Fruit fly (Drosophila melanogaster) whole organism, embryonic: Measurements from ENCODE around the gene CG11768.

ENCODE experiments used
- Ada2b ChIP-seq: fragments of 200-800 bp; sonication (Bioruptor generic); IDR thresholded peaks from 2 replicates; pipeline ENCODE4 v1.3.6; 2022; ENCODE audit warnings: missing biosample characterization, missing genetic modification characterization
- Atf-2 ChIP-seq: fragments of 200-800 bp; sonication (Bioruptor generic); optimal IDR thresholded peaks from 2 replicates; lab custom pipeline; 2016; ENCODE audit warnings: missing biosample characterization, missing genetic modification characterization
- Atf6 ChIP-seq: fragments of 200-800 bp; sonication (Bioruptor generic); IDR thresholded peaks from 2 replicates; pipeline ENCODE4 v1.3.6; 2022; ENCODE audit warnings: missing biosample characterization, missing genetic modification characterization
- CG10267 ChIP-seq: fragments of 200-800 bp; sonication (Bioruptor generic); optimal IDR thresholded peaks from 2 replicates; lab custom pipeline; 2018; ENCODE audit warnings: missing biosample characterization, mild to moderate bottlenecking, missing genetic modification characterization, moderate library complexity
- CG10321 ChIP-seq: fragments of 200-800 bp; sonication (Bioruptor generic); IDR thresholded peaks from 2 replicates; pipeline ENCODE4 v1.3.6; 2022; ENCODE audit warnings: missing biosample characterization, missing genetic modification characterization
- CG16779 ChIP-seq: fragments of 200-800 bp; sonication (Bioruptor generic); IDR thresholded peaks from 2 replicates; pipeline ENCODE4 v1.3.6; 2022; ENCODE audit warnings: missing biosample characterization, missing genetic modification characterization
- CG16813 ChIP-seq: fragments of 200-800 bp; sonication (Bioruptor generic); IDR thresholded peaks from 3 replicates; pipeline ENCODE4 v1.3.6; 2022; ENCODE audit warnings: missing biosample characterization, missing genetic modification characterization; ENCODE audit not compliant: partially characterized antibody
- CG17361 ChIP-seq: fragments of 200-800 bp; sonication (Bioruptor generic); IDR thresholded peaks from 3 replicates; pipeline ENCODE4 v1.3.6; 2022; ENCODE audit warnings: missing biosample characterization, missing genetic modification characterization
- CG2116 ChIP-seq: fragments of 200-800 bp; sonication (Bioruptor generic); optimal IDR thresholded peaks from 3 replicates; lab custom pipeline; 2018; ENCODE audit warnings: missing biosample characterization, mild to moderate bottlenecking, missing genetic modification characterization
- CG2712 ChIP-seq: fragments of 200-800 bp; optimal IDR thresholded peaks from 3 replicates; lab custom pipeline; 2019; ENCODE audit warnings: missing biosample characterization, mild to moderate bottlenecking, missing genetic modification characterization, moderate library complexity
- CG2889 ChIP-seq: fragments of 200-800 bp; sonication (Bioruptor generic); IDR thresholded peaks from 3 replicates; pipeline ENCODE4 v1.3.6; 2022; ENCODE audit warnings: missing biosample characterization, missing genetic modification characterization
- CG30020 ChIP-seq: fragments of 200-800 bp; optimal IDR thresholded peaks from 2 replicates; lab custom pipeline; 2019; ENCODE audit warnings: missing biosample characterization, mild to moderate bottlenecking, missing genetic modification characterization, moderate library complexity
- CG30403 ChIP-seq: fragments of 200-800 bp; sonication (Bioruptor generic); optimal IDR thresholded peaks from 3 replicates; lab custom pipeline; 2016; ENCODE audit warnings: missing biosample characterization, missing genetic modification characterization
- CG31441 ChIP-seq: fragments of 200-800 bp; sonication (Bioruptor generic); IDR thresholded peaks from 2 replicates; pipeline ENCODE4 v1.3.6; 2022; ENCODE audit warnings: missing biosample characterization, missing genetic modification characterization
- CG3726 ChIP-seq: fragments of 200-800 bp; sonication (Bioruptor generic); IDR thresholded peaks from 3 replicates; pipeline ENCODE4, ENCODE4 v1.3.6; 2022; ENCODE audit warnings: missing biosample characterization, missing genetic modification characterization
- CG4424 ChIP-seq: fragments of 200-800 bp; sonication (Bioruptor generic); optimal IDR thresholded peaks from 3 replicates; lab custom pipeline; 2016; ENCODE audit warnings: missing biosample characterization, missing genetic modification characterization
- CG4707 ChIP-seq: fragments of 200-800 bp; sonication (Bioruptor generic); optimal IDR thresholded peaks from 2 replicates; lab custom pipeline; 2018; ENCODE audit warnings: missing biosample characterization, mild to moderate bottlenecking, missing genetic modification characterization, moderate library complexity
- CG5245 ChIP-seq: fragments of 200-800 bp; sonication (Bioruptor generic); optimal IDR thresholded peaks from 3 replicates; lab custom pipeline; 2016; ENCODE audit warnings: missing biosample characterization, missing genetic modification characterization
- CG6272 ChIP-seq: fragments of 200-800 bp; sonication (Bioruptor generic); IDR thresholded peaks from 2 replicates; pipeline ENCODE4 v1.3.6; 2022; ENCODE audit warnings: missing biosample characterization, missing genetic modification characterization
- CG7372 ChIP-seq: fragments of 200-800 bp; sonication (Bioruptor generic); IDR thresholded peaks from 2 replicates; pipeline ENCODE4 v1.3.6; 2022; ENCODE audit warnings: missing biosample characterization, missing genetic modification characterization
- CG7963 ChIP-seq: fragments of 200-800 bp; sonication (Bioruptor generic); IDR thresholded peaks from 3 replicates; pipeline ENCODE4 v1.3.6; 2022; ENCODE audit warnings: missing biosample characterization, missing genetic modification characterization; ENCODE audit not compliant: partially characterized antibody
- CG8924 ChIP-seq: fragments of 200-800 bp; optimal IDR thresholded peaks from 3 replicates; lab custom pipeline; 2019; ENCODE audit warnings: missing biosample characterization, mild to moderate bottlenecking, missing genetic modification characterization, moderate library complexity
- Camta ChIP-seq: fragments of 200-800 bp; sonication (Bioruptor generic); optimal IDR thresholded peaks from 2 replicates; lab custom pipeline; 2016; ENCODE audit warnings: missing biosample characterization, missing genetic modification characterization
- Drgx ChIP-seq: fragments of 200-800 bp; sonication (Bioruptor generic); IDR thresholded peaks from 2 replicates; pipeline ENCODE4 v1.3.6; 2022; ENCODE audit warnings: missing biosample characterization, missing genetic modification characterization
- E2f1 ChIP-seq: fragments of 200-800 bp; sonication (Bioruptor generic); IDR thresholded peaks from 2 replicates; pipeline ENCODE4 v1.3.6; 2022; ENCODE audit warnings: missing biosample characterization, missing genetic modification characterization
- Fer3 ChIP-seq: fragments of 200-800 bp; sonication (Bioruptor generic); optimal IDR thresholded peaks from 2 replicates; lab custom pipeline; 2018; ENCODE audit warnings: missing biosample characterization, mild to moderate bottlenecking, missing genetic modification characterization, moderate library complexity
- HHEX ChIP-seq: fragments of 200-800 bp; sonication (Bioruptor generic); optimal IDR thresholded peaks from 3 replicates; lab custom pipeline; 2017; ENCODE audit warnings: missing biosample characterization, mild to moderate bottlenecking, missing genetic modification characterization, missing genetic modification reagents
- HLH3B ChIP-seq: fragments of 200-800 bp; sonication (Bioruptor generic); IDR thresholded peaks from 2 replicates; pipeline ENCODE4 v1.3.6; 2022; ENCODE audit warnings: missing biosample characterization, missing genetic modification characterization
- Mad ChIP-seq: fragments of 200-800 bp; sonication (Bioruptor generic); optimal IDR thresholded peaks from 2 replicates; lab custom pipeline; 2016; ENCODE audit warnings: missing biosample characterization, missing genetic modification characterization
- Opbp ChIP-seq: fragments of 200-800 bp; sonication (Bioruptor generic); IDR thresholded peaks from 3 replicates; pipeline ENCODE4 v1.3.6; 2022; ENCODE audit warnings: missing biosample characterization, missing genetic modification characterization; ENCODE audit not compliant: partially characterized antibody
- az2 ChIP-seq: fragments of 200-800 bp; sonication (Bioruptor generic); optimal IDR thresholded peaks from 3 replicates; lab custom pipeline; 2016; ENCODE audit warnings: missing biosample characterization, missing genetic modification characterization
- caup ChIP-seq: fragments of 200-800 bp; sonication (Bioruptor generic); optimal IDR thresholded peaks from 3 replicates; lab custom pipeline; 2017; ENCODE audit warnings: missing biosample characterization, mild to moderate bottlenecking, missing genetic modification characterization, moderate library complexity; ENCODE audit not compliant: severe bottlenecking
- corto ChIP-seq: fragments of 200-800 bp; sonication (Bioruptor generic); optimal IDR thresholded peaks from 2 replicates; lab custom pipeline; 2016; ENCODE audit warnings: missing biosample characterization, mild to moderate bottlenecking, missing genetic modification characterization, moderate library complexity
- grn ChIP-seq: fragments of 200-800 bp; sonication (Bioruptor generic); optimal IDR thresholded peaks from 3 replicates; lab custom pipeline; 2017; ENCODE audit warnings: missing biosample characterization, missing genetic modification characterization
- hkb ChIP-seq, 2 experiments: fragments of 200-800 bp in 1 of 2; fragments of >200 bp in 1 of 2; sonication (Bioruptor generic) in 1 of 2; IDR thresholded peaks in 1 of 2; optimal IDR thresholded peaks in 1 of 2; 2 replicates each; pipeline versions ENCODE4 v1.3.6 to Lab custom; 2017 to 2022; ENCODE audit warnings: missing biosample characterization in 1 of 2, missing genetic modification characterization in 1 of 2
- ind ChIP-seq: fragments of 200-800 bp; sonication (Bioruptor generic); optimal IDR thresholded peaks from 3 replicates; lab custom pipeline; 2016; ENCODE audit warnings: missing biosample characterization, missing genetic modification characterization
- jing ChIP-seq: fragments of 200-800 bp; sonication (Bioruptor generic); optimal IDR thresholded peaks from 2 replicates; lab custom pipeline; 2018; ENCODE audit warnings: missing biosample characterization, mild to moderate bottlenecking, missing genetic modification characterization
- mam ChIP-seq: fragments of 200-800 bp; sonication (Bioruptor generic); optimal IDR thresholded peaks from 3 replicates; lab custom pipeline; 2016; ENCODE audit warnings: missing biosample characterization, missing genetic modification characterization
- mirr ChIP-seq: fragments of 200-800 bp; sonication (Bioruptor generic); optimal IDR thresholded peaks from 3 replicates; lab custom pipeline; 2018; ENCODE audit warnings: missing biosample characterization, mild to moderate bottlenecking, missing genetic modification characterization
- nerfin-1 ChIP-seq: fragments of 200-800 bp; sonication (Bioruptor generic); optimal IDR thresholded peaks from 3 replicates; lab custom pipeline; 2019; ENCODE audit warnings: missing biosample characterization, mild to moderate bottlenecking, missing genetic modification characterization, moderate library complexity
- nmo ChIP-seq: fragments of 200-800 bp; sonication (Bioruptor generic); optimal IDR thresholded peaks from 2 replicates; lab custom pipeline; 2018; ENCODE audit warnings: missing biosample characterization, mild to moderate bottlenecking, missing genetic modification characterization, moderate library complexity
- onecut ChIP-seq: fragments of 200-800 bp; sonication (Bioruptor generic); IDR thresholded peaks from 2 replicates; pipeline ENCODE4 v1.3.6; 2022; ENCODE audit warnings: missing biosample characterization, missing genetic modification characterization
- pum ChIP-seq: fragments of 200-800 bp; sonication (Bioruptor generic); optimal IDR thresholded peaks from 2 replicates; lab custom pipeline; 2016; ENCODE audit warnings: missing biosample characterization, missing genetic modification characterization
- seq ChIP-seq: fragments of 200-800 bp; sonication (Bioruptor generic); IDR thresholded peaks from 2 replicates; pipeline ENCODE4 v1.3.6; 2022; ENCODE audit warnings: missing biosample characterization, missing genetic modification characterization
- slou ChIP-seq: fragments of 200-800 bp; sonication (Bioruptor generic); optimal IDR thresholded peaks from 3 replicates; lab custom pipeline; 2016; ENCODE audit warnings: missing biosample characterization, missing genetic modification characterization
- stc ChIP-seq: fragments of 200-800 bp; sonication (Bioruptor generic); IDR thresholded peaks from 2 replicates; pipeline ENCODE4 v1.3.6; 2022; ENCODE audit warnings: missing biosample characterization, missing genetic modification characterization
- tio ChIP-seq: fragments of 200-800 bp; sonication (Bioruptor generic); optimal IDR thresholded peaks from 2 replicates; lab custom pipeline; 2017; ENCODE audit warnings: missing biosample characterization, missing genetic modification characterization, inconsistent platforms
- usp ChIP-seq: fragments of >200 bp; optimal IDR thresholded peaks from 2 replicates; lab custom pipeline; 2017; ENCODE audit warnings: missing biosample characterization, missing genetic modification characterization
- wek ChIP-seq: fragments of 200-800 bp; sonication (Bioruptor generic); optimal IDR thresholded peaks from 3 replicates; lab custom pipeline; 2018; ENCODE audit warnings: missing biosample characterization, mild to moderate bottlenecking, missing genetic modification characterization, moderate library complexity
- zen ChIP-seq: fragments of 200-800 bp; sonication (Bioruptor generic); optimal IDR thresholded peaks from 3 replicates; lab custom pipeline; 2018; ENCODE audit warnings: missing biosample characterization, mild to moderate bottlenecking, missing genetic modification characterization, moderate library complexity
- zen2 ChIP-seq: fragments of 200-800 bp; sonication (Bioruptor generic); IDR thresholded peaks from 3 replicates; pipeline ENCODE4 v1.3.6; 2022; ENCODE audit warnings: missing biosample characterization, missing genetic modification characterization; ENCODE audit not compliant: partially characterized antibody

Gene CG11768

dm6 chr3R:8808518-8808921, 40.5 kb upstream of the CG11768 start (continued):
- no peak for TF ChIP-seq jing (GFP tag; lab: Kevin White, UChicago)
- peak; percentile 63 for TF ChIP-seq pum (GFP tag; lab: Kevin White, UChicago)
- no peak for TF ChIP-seq seq (GFP tag; lab: Robert Waterston, UW)
- peak; percentile 41 for TF ChIP-seq slou
- peak; percentile 60 for TF ChIP-seq Camta (GFP tag; lab: Kevin White, UChicago)
- peak; percentile 97 for TF ChIP-seq zen (tag; lab: Kevin White, UChicago)
- peak; percentile 60 for TF ChIP-seq CG30020 (tag; lab: Kevin White, UChicago)
- TF ChIP-seq CG10321 (GFP tag; lab: Robert Waterston, UW), result no peak
- peak; percentile 89 for TF ChIP-seq CG31441 (GFP tag; lab: Robert Waterston, UW)
- TF ChIP-seq nmo (GFP tag; lab: Kevin White, UChicago), result peak; percentile 87
- TF ChIP-seq Mad (GFP tag; lab: Kevin White, UChicago), result no peak
- peak; percentile 89 for TF ChIP-seq CG10267 (tag; lab: Kevin White, UChicago)
- no peak for TF ChIP-seq Ada2b (GFP tag; lab: Robert Waterston, UW)
- TF ChIP-seq CG8924 (tag; lab: Kevin White, UChicago), result peak; percentile 90
- TF ChIP-seq CG16779 (GFP tag; lab: Robert Waterston, UW), result no peak
- TF ChIP-seq Atf6 (GFP tag; lab: Robert Waterston, UW), result peak; percentile 34
- TF ChIP-seq az2 (GFP tag; lab: Kevin White, UChicago), result peak; percentile 74
- TF ChIP-seq stc, result no peak
- no peak for TF ChIP-seq CG4707 (GFP tag; lab: Kevin White, UChicago)
- no peak for TF ChIP-seq CG2889 (GFP tag; lab: Robert Waterston, UW)
- TF ChIP-seq CG3726, result no peak
- peak; percentile 11 for TF ChIP-seq mam (GFP tag; lab: Kevin White, UChicago)
- TF ChIP-seq grn (GFP tag; lab: Kevin White, UChicago), result peak; percentile 73
- no peak for TF ChIP-seq usp (GFP tag; lab: Kevin White, UChicago)
- no peak for TF ChIP-seq Opbp (GFP tag; lab: Robert Waterston, UW)
- peak; percentile 83 for TF ChIP-seq nerfin-1
- no peak for TF ChIP-seq Fer3 (tag; lab: Kevin White, UChicago)
- TF ChIP-seq corto (GFP tag; lab: Kevin White, UChicago), result no peak
- peak; percentile 27; the same call in 1 of the 2 replicates for TF ChIP-seq CG6272
- TF ChIP-seq Atf-2, result peak; percentile 67
- TF ChIP-seq caup (GFP tag; lab: Kevin White, UChicago), result no peak
- no peak for TF ChIP-seq CG16813 (GFP tag; lab: Robert Waterston, UW)
- peak; percentile 31; the same call in 1 of the 2 replicates for TF ChIP-seq E2f1
- TF ChIP-seq CG17361 (GFP tag; lab: Robert Waterston, UW), result peak; percentile 90
- peak; percentile 9 for TF ChIP-seq HHEX
- peak; percentile 28; the same call in 1 of the 2 replicates for TF ChIP-seq HLH3B
- no peak for TF ChIP-seq CG7372 (GFP tag; lab: Robert Waterston, UW)
- TF ChIP-seq mirr (GFP tag; lab: Kevin White, UChicago), result no peak
- no peak for TF ChIP-seq zen2
- TF ChIP-seq hkb (optimal IDR thresholded peaks at IDR 0.05; lab: Kevin White, UChicago), result no peak
- TF ChIP-seq hkb (GFP tag; IDR thresholded peaks at IDR 0.05; lab: Robert Waterston, UW), result peak; percentile 54; the same call in 1 of the 2 replicates
- TF ChIP-seq CG2116, result peak; percentile 49
- TF ChIP-seq tio, result no peak
- no peak for TF ChIP-seq Drgx (GFP tag; lab: Robert Waterston, UW)
- peak; percentile 42 for TF ChIP-seq ind (GFP tag; lab: Kevin White, UChicago)
- TF ChIP-seq wek (GFP tag; lab: Kevin White, UChicago), result no peak
- peak; percentile 85 for TF ChIP-seq CG4424 (GFP tag; lab: Kevin White, UChicago)
- peak; percentile 94 for TF ChIP-seq CG2712
- no peak for TF ChIP-seq CG7963 (GFP tag; lab: Robert Waterston, UW)
- TF ChIP-seq CG5245 (GFP tag; lab: Kevin White, UChicago), result peak; percentile 52
- TF ChIP-seq CG30403 (GFP tag; lab: Kevin White, UChicago), result peak; percentile 77
- TF ChIP-seq onecut (GFP tag; lab: Robert Waterston, UW), result peak; percentile 64
